Worm (Caenorhabditis elegans): Measurements from ENCODE around the gene osm-5.

ce11 chrX:2943611-2944010, 40.5 kb upstream of the osm-5 start:
- TF ChIP-seq pes-1 (GFP tag; IDR thresholded peaks at IDR 0.05) (no peak), ceh-13 (GFP tag; optimal IDR thresholded peaks at IDR 0.05) (no peak), hmg-4 (GFP tag; optimal IDR thresholded peaks at IDR 0.05) (no peak), tra-4 (tag; optimal IDR thresholded peaks at IDR 0.05) (no peak), ama-1 (optimal IDR thresholded peaks at IDR 0.05) (no peak), tbx-37 (GFP tag; conservative IDR thresholded peaks at IDR 0.05) (no peak), aly-1 (tag; optimal IDR thresholded peaks at IDR 0.05) (no peak)

Measured in whole organism, early embryonic.